Fruit fly (Drosophila melanogaster) whole organism, embryonic: ENCODE results near the gene Cyp1.
A peak's percentile ranks its signal among the peaks of the same experiment; 100 is the strongest.

Experiments
- CG10209 ChIP-seq: fragments of 200-800 bp; sonication (Bioruptor generic); optimal IDR thresholded peaks from 3 replicates; lab custom pipeline; 2017; ENCODE audit warnings: missing biosample characterization, mild to moderate bottlenecking, missing genetic modification characterization, missing genetic modification reagents
- CG10267 ChIP-seq: fragments of 200-800 bp; sonication (Bioruptor generic); optimal IDR thresholded peaks from 2 replicates; lab custom pipeline; 2018; ENCODE audit warnings: missing biosample characterization, mild to moderate bottlenecking, missing genetic modification characterization, moderate library complexity
- CG10543 ChIP-seq: fragments of 200-800 bp; sonication (Bioruptor generic); optimal IDR thresholded peaks from 3 replicates; lab custom pipeline; 2017; ENCODE audit warnings: missing biosample characterization, mild to moderate bottlenecking, missing genetic modification characterization, moderate library complexity
- CG12942 ChIP-seq: fragments of 200-800 bp; sonication (Bioruptor generic); optimal IDR thresholded peaks from 3 replicates; lab custom pipeline; 2016; ENCODE audit warnings: missing biosample characterization, missing genetic modification characterization
- CG13287 ChIP-seq: fragments of 200-800 bp; sonication (Bioruptor generic); IDR thresholded peaks from 2 replicates; pipeline ENCODE4 v1.3.6; 2022; ENCODE audit warnings: missing biosample characterization, missing genetic modification characterization; ENCODE audit not compliant: partially characterized antibody
- CG13775 ChIP-seq: fragments of 200-800 bp; sonication (Bioruptor generic); optimal IDR thresholded peaks from 3 replicates; lab custom pipeline; 2017; ENCODE audit warnings: missing biosample characterization, mild to moderate bottlenecking, missing genetic modification characterization
- CG13894 ChIP-seq: fragments of 200-800 bp; sonication (Bioruptor generic); optimal IDR thresholded peaks from 3 replicates; lab custom pipeline; 2018; ENCODE audit warnings: missing biosample characterization, mild to moderate bottlenecking, missing genetic modification characterization, moderate library complexity
- CG14710 ChIP-seq: fragments of 200-800 bp; sonication (Bioruptor generic); optimal IDR thresholded peaks from 3 replicates; lab custom pipeline; 2019; ENCODE audit warnings: missing biosample characterization, mild to moderate bottlenecking, missing genetic modification characterization, moderate library complexity
- CG16815 ChIP-seq: fragments of 200-800 bp; sonication (Bioruptor generic); optimal IDR thresholded peaks from 3 replicates; lab custom pipeline; 2017; ENCODE audit warnings: missing biosample characterization, mild to moderate bottlenecking, missing genetic modification characterization
- CG17359 ChIP-seq: fragments of 200-800 bp; sonication (Bioruptor generic); optimal IDR thresholded peaks from 3 replicates; lab custom pipeline; 2018; ENCODE audit warnings: missing biosample characterization, mild to moderate bottlenecking, missing genetic modification characterization, moderate library complexity
- CG17385 ChIP-seq: fragments of 200-800 bp; sonication (Bioruptor generic); optimal IDR thresholded peaks from 3 replicates; lab custom pipeline; 2018; ENCODE audit warnings: missing biosample characterization, mild to moderate bottlenecking, missing genetic modification characterization
- CG2120 ChIP-seq: fragments of 200-800 bp; sonication (Bioruptor generic); optimal IDR thresholded peaks from 3 replicates; lab custom pipeline; 2016; ENCODE audit warnings: missing biosample characterization, missing genetic modification characterization
- CG2678 ChIP-seq: fragments of 200-800 bp; sonication (Bioruptor generic); optimal IDR thresholded peaks from 3 replicates; lab custom pipeline; 2019; ENCODE audit warnings: missing biosample characterization, mild to moderate bottlenecking, missing genetic modification characterization, moderate library complexity
- CG34224 ChIP-seq: fragments of 200-800 bp; sonication (Bioruptor generic); IDR thresholded peaks from 3 replicates; pipeline ENCODE4 v1.3.6; 2022; ENCODE audit warnings: missing biosample characterization, missing genetic modification characterization; ENCODE audit not compliant: partially characterized antibody
- CG4328 ChIP-seq: fragments of 200-800 bp; sonication (Bioruptor generic); optimal IDR thresholded peaks from 3 replicates; lab custom pipeline; 2017; ENCODE audit warnings: missing biosample characterization, missing genetic modification reagents, missing genetic modification characterization
- CG8290 ChIP-seq, 3 experiments: fragments of 200-800 bp; sonication (Bioruptor generic); optimal IDR thresholded peaks; 2 replicates each; lab custom pipeline; 2016 to 2019; ENCODE audit warnings: missing biosample characterization in 3 of 3, missing genetic modification characterization in 3 of 3, mild to moderate bottlenecking in 2 of 3, moderate library complexity in 1 of 3
- CG9437 ChIP-seq: fragments of 200-800 bp; sonication (Bioruptor generic); optimal IDR thresholded peaks from 2 replicates; lab custom pipeline; 2018; ENCODE audit warnings: missing biosample characterization, mild to moderate bottlenecking, missing genetic modification characterization
- CG9727 ChIP-seq: fragments of 200-800 bp; sonication (Bioruptor generic); optimal IDR thresholded peaks from 3 replicates; lab custom pipeline; 2017; ENCODE audit warnings: missing biosample characterization, mild to moderate bottlenecking, missing genetic modification characterization
- Chrac-16 ChIP-seq: fragments of 200-800 bp; sonication (Bioruptor generic); optimal IDR thresholded peaks from 3 replicates; lab custom pipeline; 2016; ENCODE audit warnings: missing biosample characterization, missing genetic modification characterization
- CoRest ChIP-seq: fragments of 200-800 bp; sonication (Bioruptor generic); optimal IDR thresholded peaks from 3 replicates; lab custom pipeline; 2018; ENCODE audit warnings: missing biosample characterization, mild to moderate bottlenecking, missing genetic modification characterization, moderate library complexity
- D19A ChIP-seq: fragments of 200-800 bp; optimal IDR thresholded peaks from 3 replicates; lab custom pipeline; 2019; ENCODE audit warnings: missing biosample characterization, mild to moderate bottlenecking, missing genetic modification characterization, moderate library complexity
- Dek ChIP-seq: fragments of 200-800 bp; sonication (Bioruptor generic); optimal IDR thresholded peaks from 3 replicates; lab custom pipeline; 2019; ENCODE audit warnings: missing biosample characterization, mild to moderate bottlenecking, missing genetic modification characterization, moderate library complexity
- Dip2 ChIP-seq: fragments of 200-800 bp; sonication (Bioruptor generic); IDR thresholded peaks from 2 replicates; pipeline ENCODE4 v1.3.6; 2022; ENCODE audit warnings: missing biosample characterization, missing genetic modification characterization
- Dref ChIP-seq: fragments of 200-800 bp; sonication (Bioruptor generic); IDR thresholded peaks from 2 replicates; pipeline ENCODE4 v1.3.6; 2022; ENCODE audit warnings: missing biosample characterization, missing genetic modification characterization
- Hr51 ChIP-seq, 2 experiments: fragments of 200-800 bp; sonication (Bioruptor generic); optimal IDR thresholded peaks; 2 replicates in 1 of 2; 3 replicates in 1 of 2; lab custom pipeline; 2016 to 2018; ENCODE audit warnings: missing biosample characterization in 2 of 2, missing genetic modification characterization in 2 of 2, mild to moderate bottlenecking in 1 of 2, moderate library complexity in 1 of 2
- Med ChIP-seq: fragments of 200-800 bp; sonication (Bioruptor generic); peaks from one replicate; lab custom pipeline; 2016; ENCODE audit warnings: missing biosample characterization, missing genetic modification characterization, mild to moderate bottlenecking, inconsistent platforms, moderate library complexity
- Nf-YC ChIP-seq: fragments of 200-800 bp; optimal IDR thresholded peaks from 3 replicates; lab custom pipeline; 2019; ENCODE audit warnings: missing biosample characterization, mild to moderate bottlenecking, missing genetic modification characterization, moderate library complexity
- PHDP ChIP-seq: fragments of 200-800 bp; sonication (Bioruptor generic); optimal IDR thresholded peaks from 3 replicates; lab custom pipeline; 2018; ENCODE audit warnings: missing biosample characterization, mild to moderate bottlenecking, missing genetic modification characterization, moderate library complexity
- Sry-β ChIP-seq: fragments of 200-800 bp; sonication (Bioruptor generic); optimal IDR thresholded peaks from 2 replicates; lab custom pipeline; 2018; ENCODE audit warnings: missing biosample characterization, mild to moderate bottlenecking, missing genetic modification characterization, moderate library complexity
- Sry-δ ChIP-seq: fragments of 200-800 bp; sonication (Bioruptor generic); optimal IDR thresholded peaks from 2 replicates; lab custom pipeline; 2016; ENCODE audit warnings: missing biosample characterization, missing genetic modification characterization
- TFAM ChIP-seq: fragments of 200-800 bp; sonication (Bioruptor generic); optimal IDR thresholded peaks from 2 replicates; lab custom pipeline; 2017; ENCODE audit warnings: missing biosample characterization, missing genetic modification characterization, inconsistent platforms
- Xbp1 ChIP-seq: fragments of 200-800 bp; sonication (Bioruptor generic); optimal IDR thresholded peaks from 3 replicates; lab custom pipeline; 2016; ENCODE audit warnings: missing biosample characterization, mild to moderate bottlenecking, missing genetic modification characterization
- amos ChIP-seq: fragments of 200-800 bp; sonication (Bioruptor generic); IDR thresholded peaks from 2 replicates; pipeline ENCODE4 v1.3.6; 2022; ENCODE audit warnings: missing biosample characterization, missing genetic modification characterization; ENCODE audit not compliant: partially characterized antibody
- cad ChIP-seq: fragments of >200 bp; optimal IDR thresholded peaks from 2 replicates; lab custom pipeline; 2017; ENCODE audit warnings: missing biosample characterization, missing genetic modification characterization
- chinmo ChIP-seq: fragments of 200-800 bp; sonication (Bioruptor generic); IDR thresholded peaks from 4 replicates; pipeline ENCODE4 v1.3.6; 2022; ENCODE audit warnings: missing biosample characterization, missing genetic modification characterization; ENCODE audit not compliant: partially characterized antibody
- hbn ChIP-seq: fragments of 200-800 bp; sonication (Bioruptor generic); IDR thresholded peaks from 2 replicates; pipeline ENCODE4 v1.3.6; 2022; ENCODE audit warnings: missing biosample characterization, missing genetic modification characterization; ENCODE audit not compliant: partially characterized antibody
- insv ChIP-seq, 2 experiments: fragments of 200-800 bp; sonication (Bioruptor generic); optimal IDR thresholded peaks; 3 replicates each; lab custom pipeline; 2016 to 2018; ENCODE audit warnings: missing biosample characterization in 2 of 2, missing genetic modification characterization in 2 of 2
- knrl ChIP-seq: fragments of 200-800 bp; sonication (Bioruptor generic); IDR thresholded peaks from 3 replicates; pipeline ENCODE4 v1.3.6; 2022; ENCODE audit warnings: missing biosample characterization, missing genetic modification characterization; ENCODE audit not compliant: partially characterized antibody
- nerfin-2 ChIP-seq: fragments of 200-800 bp; sonication (Bioruptor generic); IDR thresholded peaks from 2 replicates; pipeline ENCODE4 v1.3.6; 2022; ENCODE audit warnings: missing biosample characterization, missing genetic modification characterization; ENCODE audit not compliant: partially characterized antibody
- prd ChIP-seq, 3 experiments: fragments of >200 bp in 2 of 3; fragments of 200-800 bp in 1 of 3; sonication (Bioruptor generic) in 1 of 3; optimal IDR thresholded peaks in 2 of 3; IDR thresholded peaks in 1 of 3; 2 replicates in 2 of 3; 3 replicates in 1 of 3; pipeline versions ENCODE4 v1.3.6 to Lab custom; 2017 to 2022; ENCODE audit warnings: missing biosample characterization in 1 of 3, missing genetic modification characterization in 1 of 3
- row ChIP-seq: fragments of 200-800 bp; sonication (Bioruptor generic); IDR thresholded peaks from 3 replicates; pipeline ENCODE4 v1.3.6; 2022; ENCODE audit warnings: missing biosample characterization, missing genetic modification characterization
- sd ChIP-seq: fragments of 200-800 bp; sonication (Bioruptor generic); optimal IDR thresholded peaks from 3 replicates; lab custom pipeline; 2018; ENCODE audit warnings: missing biosample characterization, mild to moderate bottlenecking, missing genetic modification characterization, moderate library complexity
- sqz ChIP-seq: fragments of 200-800 bp; sonication (Bioruptor generic); optimal IDR thresholded peaks from 3 replicates; lab custom pipeline; 2018; ENCODE audit warnings: missing biosample characterization, mild to moderate bottlenecking, missing genetic modification characterization
- tin ChIP-seq: fragments of 200-800 bp; sonication (Bioruptor generic); optimal IDR thresholded peaks from 3 replicates; lab custom pipeline; 2016; ENCODE audit warnings: missing biosample characterization, missing genetic modification characterization
- tna ChIP-seq: fragments of 200-800 bp; sonication (Bioruptor generic); IDR thresholded peaks from 2 replicates; pipeline ENCODE4 v1.3.6; 2022; ENCODE audit warnings: missing biosample characterization, missing genetic modification characterization; ENCODE audit not compliant: partially characterized antibody
- trh ChIP-seq: fragments of 200-800 bp; sonication (Bioruptor generic); optimal IDR thresholded peaks from 2 replicates; lab custom pipeline; 2016; ENCODE audit warnings: missing biosample characterization, missing genetic modification characterization
- zen ChIP-seq: fragments of 200-800 bp; sonication (Bioruptor generic); optimal IDR thresholded peaks from 3 replicates; lab custom pipeline; 2018; ENCODE audit warnings: missing biosample characterization, mild to moderate bottlenecking, missing genetic modification characterization, moderate library complexity

Gene Cyp1

dm6 chrX:16275854-16276338 lies 44.3 kb downstream of the Cyp1 start, which contains the start of the genes kat80 and Prosalpha4 (continued):
- TF ChIP-seq tna (GFP tag; lab: Robert Waterston, UW), result no peak
- TF ChIP-seq CG9437 (GFP tag; lab: Kevin White, UChicago), result peak; percentile 19
- peak; percentile 29 for TF ChIP-seq D19A
- TF ChIP-seq CG2120 (GFP tag; lab: Kevin White, UChicago), result peak; percentile 26
- peak in 1 of 2 experiments; percentile 10 for TF ChIP-seq Hr51 (GFP tag; optimal IDR thresholded peaks at IDR 0.05; lab: Kevin White, UChicago)
- no peak for TF ChIP-seq Dip2
- peak; percentile 18 for TF ChIP-seq CG17359 (tag; lab: Kevin White, UChicago)
- TF ChIP-seq CG10267 (tag; lab: Kevin White, UChicago), result peak; percentile 48
- peak; percentile 31 for TF ChIP-seq Xbp1
- TF ChIP-seq prd (optimal IDR thresholded peaks at IDR 0.05; lab: Kevin White, UChicago), result no peak
- TF ChIP-seq prd (GFP tag; IDR thresholded peaks at IDR 0.05; lab: Robert Waterston, UW), result peak; percentile 13; the same call in 1 of the 3 replicates
- TF ChIP-seq Sry-δ (GFP tag; lab: Kevin White, UChicago), result peak; percentile 25
- TF ChIP-seq sd (tag; lab: Kevin White, UChicago), result peak; percentile 37
- TF ChIP-seq CoRest (tag; lab: Kevin White, UChicago), result peak; percentile 55
- TF ChIP-seq cad, result no peak
- peak; percentile 62 for TF ChIP-seq CG13894 (tag; lab: Kevin White, UChicago)
- TF ChIP-seq CG4328 (GFP tag; lab: Kevin White, UChicago), result peak; percentile 11
- TF ChIP-seq CG10209 (GFP tag; lab: Kevin White, UChicago), result peak; percentile 5
- peak; percentile 76 for TF ChIP-seq CG9727 (GFP tag; lab: Kevin White, UChicago)
- TF ChIP-seq Sry-β (GFP tag; lab: Kevin White, UChicago), result peak; percentile 34
- peak; percentile 58 for TF ChIP-seq Nf-YC (tag; lab: Kevin White, UChicago)
- TF ChIP-seq CG34224 (GFP tag; lab: Robert Waterston, UW), result peak; percentile 55
- TF ChIP-seq CG10543 (GFP tag; lab: Kevin White, UChicago), result peak; percentile 27
- no peak for TF ChIP-seq TFAM (GFP tag; lab: Kevin White, UChicago)
- TF ChIP-seq Med, result peak; percentile 60
- peak; percentile 58 for TF ChIP-seq CG13775
- peak; percentile 49 for TF ChIP-seq Dek
- TF ChIP-seq trh (GFP tag; lab: Kevin White, UChicago), result no peak
- TF ChIP-seq insv (GFP tag; optimal IDR thresholded peaks at IDR 0.05; lab: Kevin White, UChicago), result no peak
- no peak for TF ChIP-seq CG16815
- TF ChIP-seq row (GFP tag; lab: Robert Waterston, UW), result peak; percentile 77
- TF ChIP-seq amos (GFP tag; lab: Robert Waterston, UW), result peak; percentile 77
- TF ChIP-seq CG17385 (GFP tag; lab: Kevin White, UChicago), result peak; percentile 19
- TF ChIP-seq CG14710 (tag; lab: Kevin White, UChicago), result peak; percentile 67
- peak; percentile 79 for TF ChIP-seq CG13287
- peak; percentile 42 for TF ChIP-seq zen (tag; lab: Kevin White, UChicago)
- TF ChIP-seq nerfin-2 (GFP tag; lab: Robert Waterston, UW), result no peak
- peak; percentile 74; the same call in 2 of the 3 replicates for TF ChIP-seq knrl (GFP tag; lab: Robert Waterston, UW)
- TF ChIP-seq CG12942 (GFP tag; lab: Kevin White, UChicago), result peak; percentile 7
- TF ChIP-seq CG8290 (GFP tag; optimal IDR thresholded peaks at IDR 0.05; lab: Kevin White, UChicago), result peak; percentile 75
- no peak for TF ChIP-seq CG8290 (tag; optimal IDR thresholded peaks at IDR 0.05; lab: Kevin White, UChicago)
- TF ChIP-seq tin (GFP tag; lab: Kevin White, UChicago), result peak; percentile 22
- TF ChIP-seq chinmo, result 0 out of 4 replicates have a peak, but pooled peaks have one; percentile 37
- TF ChIP-seq PHDP (tag; lab: Kevin White, UChicago), result peak; percentile 32
- peak; percentile 32; the same call in 1 of the 2 replicates for TF ChIP-seq Dref
- TF ChIP-seq sqz (GFP tag; lab: Kevin White, UChicago), result peak; percentile 18
- TF ChIP-seq Chrac-16 (GFP tag; lab: Kevin White, UChicago), result no peak
- peak; percentile 48 for TF ChIP-seq hbn (GFP tag; lab: Robert Waterston, UW)
- peak; percentile 55 for TF ChIP-seq CG2678 (tag; lab: Kevin White, UChicago)
